Worm (Caenorhabditis elegans): ENCODE results near the gene gmap-3.

Gene gmap-3

DNA sequence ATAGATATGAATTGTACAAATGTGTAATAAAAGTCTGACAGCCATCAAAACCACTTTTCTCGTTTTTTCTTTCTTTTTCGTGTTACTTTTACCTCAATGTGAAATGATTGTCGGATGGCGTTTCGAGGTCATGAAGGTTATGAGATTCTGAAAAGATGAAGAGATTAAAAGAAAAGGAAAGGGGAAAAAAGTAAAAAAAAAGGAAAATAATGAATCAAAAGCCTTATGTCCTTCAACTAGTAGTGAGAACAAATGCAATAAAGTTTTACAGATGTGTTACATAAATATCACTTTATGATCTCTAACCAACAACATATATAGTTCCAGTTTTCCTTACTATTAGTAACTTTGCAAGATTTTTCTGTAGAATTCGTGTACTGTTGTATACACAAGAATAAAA is at the start of gene gmap-3:
TSS of gene gmap-3 (minus strand) at position 148 of the 400 bp plus-strand sequence.
- no peak for TF ChIP-seq unc-62 (GFP tag; optimal IDR thresholded peaks at IDR 0.05)

DNA sequence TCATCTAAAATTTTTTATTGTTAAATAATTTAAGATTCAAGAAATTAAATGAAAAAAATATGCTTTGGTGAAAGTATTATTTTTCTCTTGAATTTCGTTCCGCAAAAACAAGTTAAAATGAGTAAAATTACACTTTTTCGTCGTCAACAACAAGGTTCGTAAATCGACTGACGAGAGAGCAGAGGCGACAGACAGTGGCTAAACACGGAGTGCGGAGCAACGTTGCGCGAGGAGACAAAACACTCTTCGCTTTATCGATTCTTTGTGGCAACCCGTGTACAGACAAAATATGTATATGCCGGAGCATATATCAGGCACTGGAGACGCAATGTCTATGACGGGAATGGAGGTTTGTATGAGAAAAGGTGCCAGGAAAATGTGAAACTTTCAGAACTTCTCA is 48.4 kb upstream of the gmap-3 start, which contains the start of gene F11C1.7:
TSS of gene F11C1.7 (plus strand) at position 140 of the 400 bp plus-strand sequence.
- no peak for TF ChIP-seq unc-62 (GFP tag; optimal IDR thresholded peaks at IDR 0.05)

DNA sequence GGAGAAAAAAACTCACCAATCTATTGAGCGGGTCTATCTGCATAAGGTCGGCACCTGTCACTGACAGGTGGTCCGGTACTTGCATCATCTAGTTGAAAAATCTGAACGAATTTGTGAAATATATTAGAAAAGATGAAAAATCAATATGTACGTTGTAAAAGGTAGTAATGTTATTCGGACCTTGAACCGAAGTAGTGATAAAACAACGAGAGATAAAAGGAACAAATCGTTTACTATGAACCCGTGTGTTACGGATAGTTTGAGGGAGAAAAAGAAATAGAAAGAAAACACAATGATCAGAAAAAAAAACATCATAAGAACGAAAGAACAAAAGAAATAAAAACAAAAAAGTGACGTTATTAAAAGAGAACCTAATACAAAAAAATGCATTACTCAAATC is 46.4 kb upstream of the gmap-3 start, which contains the start of gene mff-1:
TSS of gene mff-1 (minus strand) at position 101 of the 400 bp plus-strand sequence.
- no peak for TF ChIP-seq unc-62 (GFP tag; optimal IDR thresholded peaks at IDR 0.05)

DNA sequence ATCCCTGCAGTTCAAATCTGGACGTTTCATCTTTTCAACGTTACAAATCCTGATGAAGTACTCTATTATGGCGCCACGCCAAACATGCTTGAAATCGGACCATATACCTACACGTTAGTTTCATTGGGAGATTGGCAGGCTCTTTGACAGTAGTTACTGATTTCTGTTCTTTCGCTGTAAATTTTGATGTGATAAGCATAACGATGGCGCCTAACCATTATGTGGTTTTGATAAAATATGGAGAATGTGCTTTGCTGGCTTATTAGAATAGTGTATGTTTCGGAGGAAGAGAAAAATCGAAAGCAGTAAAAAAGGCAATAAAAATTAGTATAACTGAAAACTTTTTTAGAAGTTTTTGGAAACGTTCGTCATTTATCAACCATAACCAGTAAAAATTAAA is 42.0 kb upstream of the gmap-3 start:
- TF ChIP-seq unc-62 (GFP tag; optimal IDR thresholded peaks at IDR 0.05) = no peak

DNA sequence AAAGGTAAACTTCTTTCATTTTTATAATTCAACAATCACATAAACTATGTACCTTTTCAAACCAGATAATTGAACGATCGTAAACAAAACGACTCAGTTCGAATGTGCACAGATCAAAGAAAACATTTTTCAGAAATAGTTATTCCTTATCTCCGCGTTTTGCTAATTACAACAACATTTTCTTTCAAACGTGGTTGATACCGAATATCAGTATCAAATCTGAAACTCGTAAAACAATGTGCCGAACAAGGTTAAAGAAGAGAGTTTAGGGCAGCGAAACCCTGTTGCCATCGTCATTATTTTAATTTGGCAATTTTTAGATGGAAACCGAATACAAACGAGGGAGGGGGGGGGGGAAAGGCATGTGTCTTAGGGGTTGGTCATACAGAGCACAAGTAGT is 40.6 kb upstream of the gmap-3 start, which contains the start of gene scav-4:
TSS of gene scav-4 (plus strand) at position 383 of the 400 bp plus-strand sequence.
- TF ChIP-seq unc-62 (GFP tag; optimal IDR thresholded peaks at IDR 0.05) = no peak

DNA sequence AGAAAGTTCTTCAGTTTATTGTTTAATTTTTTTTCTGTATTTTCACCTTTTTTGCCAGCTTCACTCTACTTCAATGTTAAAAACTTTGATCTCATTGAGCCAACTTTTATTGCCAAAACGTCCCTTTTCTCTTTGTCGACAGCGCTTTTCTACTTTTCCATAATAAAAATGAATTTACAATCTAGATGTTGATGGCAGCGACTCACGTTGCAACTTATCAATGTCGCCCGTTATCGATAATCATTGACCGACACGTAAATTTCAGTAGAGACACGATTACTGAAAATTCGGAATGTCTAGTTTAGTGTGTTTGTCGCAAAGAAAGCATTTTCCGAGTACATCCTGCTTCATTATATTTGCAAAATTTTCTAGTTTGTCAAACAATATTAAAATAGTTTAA is 39.0 kb upstream of the gmap-3 start:
- TF ChIP-seq unc-62 (GFP tag; optimal IDR thresholded peaks at IDR 0.05) = no peak

DNA sequence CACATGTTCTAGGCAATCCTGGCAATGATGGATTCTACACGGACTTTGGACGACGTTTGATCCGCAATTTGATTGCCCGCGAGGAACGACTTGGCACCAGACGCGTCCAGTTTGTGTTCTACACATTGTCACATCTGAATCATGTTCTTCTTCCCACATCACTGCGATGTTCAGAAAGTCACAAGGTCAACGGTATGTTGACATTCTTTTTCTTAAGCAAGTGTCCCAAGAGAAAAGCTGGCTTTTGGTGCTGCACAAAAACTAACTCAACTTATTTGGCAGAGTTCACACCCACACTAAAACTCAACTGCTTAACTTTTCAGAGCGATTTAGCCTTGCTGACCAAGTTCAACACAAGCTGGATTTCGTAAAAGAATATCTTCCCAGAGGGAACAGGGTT is 37.8 kb upstream of the gmap-3 start:
- no peak for TF ChIP-seq unc-62 (GFP tag; optimal IDR thresholded peaks at IDR 0.05)

DNA sequence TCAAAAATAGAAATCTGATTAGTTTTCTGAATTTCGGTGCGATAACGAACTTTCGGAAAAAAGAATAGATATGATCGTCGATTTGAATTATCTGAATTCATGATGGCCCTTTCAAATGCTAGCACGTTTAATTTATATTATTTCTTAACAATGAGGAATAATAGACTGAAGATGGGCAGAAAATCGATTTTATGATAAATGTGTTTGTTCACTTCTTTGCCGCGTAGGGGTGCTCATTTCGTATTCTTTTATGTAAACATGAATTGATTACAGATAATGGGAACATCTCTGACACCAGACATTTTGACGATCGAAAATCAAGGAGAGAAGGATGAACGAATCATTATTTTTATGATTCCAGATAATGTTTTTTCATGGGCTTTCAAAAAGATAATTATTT is 36.7 kb upstream of the gmap-3 start, which contains the start of gene F11C1.9:
TSS of gene F11C1.9 (minus strand) at position 101 of the 400 bp plus-strand sequence.
- TF ChIP-seq unc-62 (GFP tag; optimal IDR thresholded peaks at IDR 0.05) = no peak

DNA sequence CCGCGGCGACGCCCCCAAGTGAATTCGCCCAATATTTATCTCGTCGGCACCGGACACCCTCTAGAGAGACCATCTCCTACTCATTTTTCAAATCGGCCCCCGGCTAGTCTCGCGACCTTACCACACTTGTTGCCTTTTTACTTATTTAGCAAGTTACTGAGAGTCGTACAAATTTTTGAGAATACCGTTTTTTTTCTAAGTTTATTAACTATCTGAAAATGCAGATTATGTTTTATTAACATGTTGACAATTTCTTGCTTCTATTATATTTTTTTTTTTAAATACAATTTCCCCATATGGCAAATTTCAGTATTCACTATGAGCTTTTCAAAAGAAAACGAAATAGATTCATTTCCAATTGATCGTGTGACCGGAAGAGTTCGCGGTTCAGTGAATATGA is 36.0 kb upstream of the gmap-3 start, which contains the start of the genes F11C1.4 and F11C1.10:
TSS of gene F11C1.4 (plus strand) at position 301 of the 400 bp plus-strand sequence.
TSS of gene F11C1.10 (plus strand) at position 309 of the 400 bp plus-strand sequence.
- no peak for TF ChIP-seq unc-62 (GFP tag; optimal IDR thresholded peaks at IDR 0.05)

DNA sequence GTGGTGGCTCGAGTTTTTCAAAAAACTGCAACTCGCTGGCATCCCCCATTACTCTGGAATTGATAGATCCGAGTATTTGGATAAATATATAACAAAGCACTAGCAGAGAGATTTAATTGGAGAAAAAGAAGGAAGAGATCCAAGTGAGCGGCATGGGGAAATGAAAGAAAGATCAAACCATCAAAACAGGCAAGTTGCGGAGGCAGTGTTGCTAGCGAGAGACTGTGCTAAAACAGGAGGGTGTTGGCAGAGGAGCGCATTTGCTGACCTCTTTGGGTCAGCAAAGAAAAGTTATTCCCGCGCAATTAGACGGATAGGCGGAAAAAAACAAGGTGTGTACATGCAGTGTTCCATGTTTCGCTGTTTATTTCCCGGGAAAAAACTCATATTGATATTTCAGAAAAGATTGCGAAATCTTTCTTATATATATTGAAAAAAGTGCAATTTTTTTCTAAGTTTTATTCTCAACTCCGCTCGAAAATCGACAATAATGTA is 34.9 kb upstream of the gmap-3 start, which contains the start of gene ppk-3:
TSS of gene ppk-3 (minus strand) at position 51 of the 495 bp plus-strand sequence.
- TF ChIP-seq unc-62 (GFP tag; optimal IDR thresholded peaks at IDR 0.05) = no peak

DNA sequence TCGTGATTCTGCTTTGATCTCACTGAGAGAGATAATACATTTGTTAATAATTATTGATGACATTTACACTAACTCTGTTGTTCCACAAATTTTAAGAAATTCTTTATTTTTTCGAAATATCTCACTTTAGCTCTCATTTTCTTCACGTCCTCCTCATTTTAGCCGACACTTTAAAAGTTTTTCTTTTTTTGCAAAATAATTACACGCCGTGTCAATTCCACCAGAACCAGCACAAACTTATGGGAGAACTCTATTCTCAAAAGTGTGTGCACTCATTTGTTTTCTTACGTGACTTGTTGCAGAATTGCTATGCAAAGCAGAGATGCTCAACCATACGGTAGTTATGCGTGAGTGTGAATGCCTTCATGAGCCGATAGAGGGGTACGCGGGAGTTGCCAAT is 24.4 kb upstream of the gmap-3 start, which contains the start of gene frpr-2:
TSS of gene frpr-2 (plus strand) at position 301 of the 400 bp plus-strand sequence.
- no peak for TF ChIP-seq unc-62 (GFP tag; optimal IDR thresholded peaks at IDR 0.05)

DNA sequence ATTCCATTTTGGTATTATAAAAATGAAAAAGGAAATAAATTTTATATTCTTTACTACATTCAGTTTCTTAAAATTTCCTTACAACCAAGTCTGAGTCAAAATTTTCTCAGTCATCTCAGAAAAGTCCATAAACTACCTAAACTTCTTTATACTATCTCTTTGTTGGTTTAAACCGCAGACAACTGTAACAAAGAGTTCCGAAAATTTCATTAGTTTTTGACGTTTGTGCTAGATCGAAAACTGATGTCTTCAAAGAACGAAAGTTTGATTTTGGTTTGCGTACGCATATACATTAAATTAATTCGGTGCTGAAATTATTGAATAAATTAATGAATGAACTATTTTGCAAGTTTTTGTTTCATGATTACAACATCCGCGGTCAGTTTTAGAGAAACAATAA is 18.1 kb upstream of the gmap-3 start:
- no peak for TF ChIP-seq unc-62 (GFP tag; optimal IDR thresholded peaks at IDR 0.05)

DNA sequence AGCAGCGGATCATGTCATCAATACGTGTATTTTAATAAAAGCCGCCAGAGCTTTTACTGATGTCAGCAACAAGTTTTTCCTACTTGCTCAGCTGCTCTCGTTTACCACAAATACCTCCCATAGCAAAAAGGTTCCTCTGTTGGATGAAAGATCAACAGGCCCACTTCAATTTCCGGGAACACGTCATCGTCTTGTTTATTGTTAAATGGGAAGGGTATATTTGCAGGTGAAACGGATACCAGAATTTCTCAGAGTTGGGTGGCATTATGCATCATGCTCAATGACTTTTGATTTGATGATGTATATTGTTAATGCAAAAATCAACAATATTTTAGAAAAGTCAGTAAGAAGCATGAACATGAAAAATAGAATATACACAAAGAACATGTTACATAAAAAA is 10.4 kb upstream of the gmap-3 start:
- no peak for TF ChIP-seq unc-62 (GFP tag; optimal IDR thresholded peaks at IDR 0.05)

DNA sequence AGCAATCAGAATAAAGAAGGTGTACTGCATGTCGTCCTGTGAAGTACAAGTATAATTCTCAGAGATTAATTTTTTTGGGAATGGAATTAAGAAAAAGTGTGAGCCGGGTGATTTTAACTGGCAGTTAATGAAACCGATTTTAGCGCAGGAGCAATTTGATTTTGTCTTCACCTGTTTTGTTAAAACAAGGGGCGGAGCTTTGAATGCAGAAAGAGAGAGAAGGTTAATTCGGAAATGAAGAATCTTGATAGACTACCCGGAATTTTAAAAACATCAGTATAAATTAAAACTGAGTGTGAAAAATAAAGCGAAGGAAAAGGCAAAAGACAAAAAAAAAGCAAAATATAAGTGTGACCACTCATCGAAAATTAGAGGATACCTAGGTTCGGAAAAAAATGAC is 5.8 kb upstream of the gmap-3 start, which contains the start of gene C05E7.3:
TSS of gene C05E7.3 (minus strand) at position 101 of the 400 bp plus-strand sequence.
- no peak for TF ChIP-seq unc-62 (GFP tag; optimal IDR thresholded peaks at IDR 0.05)

DNA sequence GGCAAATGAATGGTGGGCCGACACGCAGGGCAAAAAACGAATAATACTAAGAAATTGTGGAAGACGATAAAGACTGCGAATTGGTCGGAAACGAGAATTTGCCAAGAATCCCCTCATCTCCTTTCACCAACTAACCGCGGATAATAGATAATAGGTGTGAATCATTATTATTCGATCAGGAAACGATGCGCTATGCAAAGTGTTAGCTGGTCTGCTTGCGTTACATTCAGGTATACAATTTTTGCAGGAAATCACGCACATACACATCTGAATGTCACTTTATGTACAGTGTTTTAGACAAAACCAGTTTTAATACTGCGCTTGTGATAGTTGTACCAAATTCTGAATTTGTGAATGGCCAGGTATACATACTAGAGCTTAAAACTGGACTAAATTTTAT is 3.9 kb upstream of the gmap-3 start:
- TF ChIP-seq unc-62 (GFP tag; optimal IDR thresholded peaks at IDR 0.05) = no peak

DNA sequence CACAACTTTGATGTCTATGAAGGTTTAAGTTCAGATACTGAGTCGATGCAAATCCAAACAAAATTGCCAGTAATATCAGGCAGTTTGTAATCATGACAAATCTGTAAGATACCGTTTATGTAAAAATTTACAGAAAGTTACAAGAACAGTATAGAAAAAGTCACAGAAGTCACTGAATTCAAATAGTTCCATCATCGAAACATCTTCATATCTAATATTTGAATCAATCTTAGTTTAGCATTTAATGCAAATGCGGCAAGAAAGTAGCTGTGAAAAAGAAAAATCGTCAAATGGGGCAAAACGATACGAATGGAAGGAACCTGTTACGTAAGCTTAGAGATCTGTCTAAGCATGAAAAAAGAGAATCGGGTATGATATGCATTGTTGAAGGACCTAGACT is 2.4 kb upstream of the gmap-3 start, which contains the start of gene gmap-2:
TSS of gene gmap-2 (minus strand) at position 101 of the 400 bp plus-strand sequence.
- no peak for TF ChIP-seq unc-62 (GFP tag; optimal IDR thresholded peaks at IDR 0.05)

DNA sequence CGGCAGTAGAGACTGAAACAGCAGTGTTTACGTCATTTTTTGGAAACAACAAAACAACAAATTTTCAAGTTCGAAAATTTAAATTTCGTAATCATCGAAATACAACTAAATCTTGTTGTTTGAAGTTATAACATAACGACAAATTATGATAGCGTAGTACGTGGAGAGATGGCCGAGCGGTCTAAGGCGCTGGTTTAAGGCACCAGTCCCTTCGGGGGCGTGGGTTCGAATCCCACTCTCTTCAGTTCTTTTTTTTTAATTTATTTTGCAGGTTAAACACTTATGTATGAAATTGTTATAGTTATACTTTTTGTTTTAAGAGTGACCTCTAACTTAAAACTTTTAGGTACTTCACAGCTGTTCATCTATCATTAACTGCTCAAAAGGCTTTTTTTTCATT is 1.5 kb upstream of the gmap-3 start:
- no peak for TF ChIP-seq unc-62 (GFP tag; optimal IDR thresholded peaks at IDR 0.05)
